Worm (Caenorhabditis elegans) whole organism, L3 larva: ENCODE data around the gene C30G7.4.

Experiments used
- R02D3.7 ChIP-seq: fragments of 150-350 bp; optimal IDR thresholded peaks from 2 replicates; lab custom pipeline; 2014; ENCODE audit warnings: missing biosample characterization, missing genetic modification characterization
- ZK546.5 ChIP-seq: sonication (generic microtip); optimal IDR thresholded peaks from 2 replicates; lab custom pipeline; 2017; ENCODE audit warnings: missing biosample characterization, missing genetic modification characterization
- aly-2 ChIP-seq: fragments of 150-350 bp; optimal IDR thresholded peaks from 2 replicates; lab custom pipeline; 2014; ENCODE audit warnings: missing biosample characterization, missing genetic modification characterization
- ceh-16 ChIP-seq: sonication (generic microtip); optimal IDR thresholded peaks from 2 replicates; lab custom pipeline; 2017; ENCODE audit warnings: missing biosample characterization, missing genetic modification characterization
- ceh-82 ChIP-seq: fragments of 150-350 bp; optimal IDR thresholded peaks from 2 replicates; lab custom pipeline; 2014; ENCODE audit warnings: missing biosample characterization, missing genetic modification characterization
- daf-12 ChIP-seq: fragments of 150-350 bp; optimal IDR thresholded peaks from 2 replicates; lab custom pipeline; 2014; ENCODE audit warnings: missing biosample characterization, missing genetic modification reagents, missing genetic modification characterization
- egl-27 ChIP-seq: sonication (generic microtip); optimal IDR thresholded peaks from 4 replicates; lab custom pipeline; 2017; ENCODE audit warnings: missing biosample characterization, missing genetic modification reagents, missing genetic modification characterization
- egl-5 ChIP-seq: fragments of 150-350 bp; optimal IDR thresholded peaks from 2 replicates; lab custom pipeline; 2017; ENCODE audit warnings: missing biosample characterization, missing genetic modification reagents, missing genetic modification characterization, inconsistent platforms
- elt-1 ChIP-seq: fragments of 150-350 bp; optimal IDR thresholded peaks from 2 replicates; lab custom pipeline; 2014; ENCODE audit warnings: missing biosample characterization, missing genetic modification characterization
- elt-2 ChIP-seq: sonication (generic microtip); optimal IDR thresholded peaks from 2 replicates; lab custom pipeline; 2016; ENCODE audit warnings: missing genetic modification reagents, mild to moderate bottlenecking, missing genetic modification characterization, missing compliant biosample characterization
- eor-1 ChIP-seq, 2 experiments: fragments of 150-350 bp; optimal IDR thresholded peaks; 2 replicates each; lab custom pipeline; 2014 to 2018; ENCODE audit warnings: missing biosample characterization in 2 of 2, missing genetic modification characterization in 2 of 2
- fkh-2 ChIP-seq: fragments of 150-350 bp; optimal IDR thresholded peaks from 2 replicates; lab custom pipeline; 2014; ENCODE audit warnings: missing biosample characterization, missing genetic modification reagents, missing genetic modification characterization
- fos-1 ChIP-seq: fragments of 150-350 bp; optimal IDR thresholded peaks from 2 replicates; lab custom pipeline; 2014; ENCODE audit warnings: missing biosample characterization, missing genetic modification characterization
- hmg-11 ChIP-seq: sonication (generic microtip); optimal IDR thresholded peaks from 2 replicates; lab custom pipeline; 2016; ENCODE audit warnings: missing genetic modification characterization, missing compliant biosample characterization
- jun-1 ChIP-seq: fragments of 150-350 bp; optimal IDR thresholded peaks from 2 replicates; lab custom pipeline; 2014; ENCODE audit warnings: missing biosample characterization, missing genetic modification reagents, missing genetic modification characterization
- lin-39 ChIP-seq: fragments of 150-350 bp; optimal IDR thresholded peaks from 2 replicates; lab custom pipeline; 2018; ENCODE audit warnings: missing biosample characterization, missing genetic modification reagents, missing genetic modification characterization
- lsy-12 ChIP-seq: sonication (generic microtip); optimal IDR thresholded peaks from 2 replicates; lab custom pipeline; 2016; ENCODE audit warnings: mild to moderate bottlenecking, missing genetic modification characterization, missing compliant biosample characterization
- mml-1 ChIP-seq: fragments of 150-350 bp; sonication (generic microtip); optimal IDR thresholded peaks from 3 replicates; lab custom pipeline; 2014; ENCODE audit warnings: missing biosample characterization, missing genetic modification characterization
- nfya-1 ChIP-seq: sonication (generic microtip); optimal IDR thresholded peaks from 2 replicates; lab custom pipeline; 2017; ENCODE audit warnings: missing genetic modification characterization, mild to moderate bottlenecking, missing compliant biosample characterization, antibody characterized with exemption, moderate library complexity; ENCODE audit not compliant: insufficient read depth
- nhr-12 ChIP-seq: fragments of 150-350 bp; optimal IDR thresholded peaks from 2 replicates; lab custom pipeline; 2014; ENCODE audit warnings: missing biosample characterization, missing genetic modification characterization
- nhr-23 ChIP-seq: fragments of 150-350 bp; optimal IDR thresholded peaks from 2 replicates; lab custom pipeline; 2014; ENCODE audit warnings: missing biosample characterization, missing genetic modification reagents, missing genetic modification characterization
- nhr-237 ChIP-seq: fragments of 150-350 bp; optimal IDR thresholded peaks from 2 replicates; lab custom pipeline; 2014; ENCODE audit warnings: missing biosample characterization, missing genetic modification characterization
- nhr-28 ChIP-seq: fragments of 150-350 bp; optimal IDR thresholded peaks from 2 replicates; lab custom pipeline; 2014; ENCODE audit warnings: missing biosample characterization, missing genetic modification characterization
- nhr-43 ChIP-seq: sonication (generic microtip); optimal IDR thresholded peaks from 2 replicates; lab custom pipeline; 2016; ENCODE audit warnings: mild to moderate bottlenecking, missing genetic modification characterization, missing compliant biosample characterization; ENCODE audit not compliant: poor library complexity, severe bottlenecking
- nhr-67 ChIP-seq: fragments of 150-350 bp; optimal IDR thresholded peaks from 2 replicates; lab custom pipeline; 2014; ENCODE audit warnings: missing biosample characterization, missing genetic modification characterization
- nhr-76 ChIP-seq: fragments of 150-350 bp; sonication (generic microtip); optimal IDR thresholded peaks from 5 replicates; lab custom pipeline; 2014; ENCODE audit warnings: missing biosample characterization, missing genetic modification characterization
- pha-4 ChIP-seq: fragments of 150-350 bp; optimal IDR thresholded peaks from 2 replicates; lab custom pipeline; 2014; ENCODE audit warnings: missing biosample characterization, missing genetic modification reagents, missing genetic modification characterization
- pqm-1 ChIP-seq: fragments of 150-350 bp; optimal IDR thresholded peaks from 2 replicates; lab custom pipeline; 2017; ENCODE audit warnings: missing biosample characterization, missing genetic modification characterization, inconsistent platforms
- sea-2 ChIP-seq: fragments of 150-350 bp; sonication (generic microtip); optimal IDR thresholded peaks from 4 replicates; lab custom pipeline; 2014; ENCODE audit warnings: missing biosample characterization, missing genetic modification reagents, missing genetic modification characterization
- skn-1 ChIP-seq: fragments of 150-350 bp; optimal IDR thresholded peaks from 2 replicates; lab custom pipeline; 2014; ENCODE audit warnings: missing biosample characterization, missing genetic modification characterization
- snpc-4 ChIP-seq: fragments of 150-350 bp; optimal IDR thresholded peaks from 2 replicates; lab custom pipeline; 2014; ENCODE audit warnings: missing biosample characterization, missing genetic modification characterization
- tbx-2 ChIP-seq: sonication (generic microtip); optimal IDR thresholded peaks from 2 replicates; lab custom pipeline; 2016; ENCODE audit warnings: mild to moderate bottlenecking, missing genetic modification characterization, missing compliant biosample characterization
- unc-39 ChIP-seq: sonication (generic microtip); optimal IDR thresholded peaks from 4 replicates; lab custom pipeline; 2017; ENCODE audit warnings: missing biosample characterization, missing genetic modification characterization
- zag-1 ChIP-seq: fragments of 150-350 bp; optimal IDR thresholded peaks from 2 replicates; lab custom pipeline; 2014; ENCODE audit warnings: missing biosample characterization, missing genetic modification characterization
- ztf-4 ChIP-seq: fragments of 150-350 bp; optimal IDR thresholded peaks from 2 replicates; lab custom pipeline; 2014; ENCODE audit warnings: missing biosample characterization, missing genetic modification characterization

C30G7.4 gene

ce11 chrV:14947022-14947421, at the start of gene C30G7.4:
Gene C30G7.4, minus strand, starts transcription at chrV:14947122.
- no peak for TF ChIP-seq hmg-11 (tag; lab: Kevin White, UChicago)
- TF ChIP-seq daf-12 (tag; lab: Kevin White, UChicago), result no peak
- TF ChIP-seq zag-1 (tag; lab: Kevin White, UChicago), result no peak
- no peak for TF ChIP-seq ztf-4 (tag; lab: Kevin White, UChicago)
- no peak for TF ChIP-seq snpc-4 (tag; lab: Kevin White, UChicago)
- no peak for TF ChIP-seq sea-2 (GFP tag; lab: Kevin White, UChicago)
- TF ChIP-seq mml-1, result no peak
- TF ChIP-seq elt-1 (tag; lab: Kevin White, UChicago), result no peak
- TF ChIP-seq aly-2 (tag; lab: Kevin White, UChicago), result no peak
- no peak for TF ChIP-seq unc-39
- no peak for TF ChIP-seq fos-1 (tag; lab: Kevin White, UChicago)

- TF ChIP-seq zag-1 (tag; lab: Kevin White, UChicago) (no peak), nhr-237 (tag; lab: Kevin White, UChicago) (no peak), nhr-23 (tag; lab: Kevin White, UChicago) (no peak), pha-4 (tag; lab: Kevin White, UChicago) (no peak), nhr-12 (tag; lab: Kevin White, UChicago) (no peak), nhr-76 (no peak), nhr-67 (tag; lab: Kevin White, UChicago) (no peak), eor-1 (tag; optimal IDR thresholded peaks at IDR 0.05; lab: Kevin White, UChicago) (no peak), R02D3.7 (tag; lab: Kevin White, UChicago) (no peak), ZK546.5 (tag; lab: Kevin White, UChicago) (no peak), elt-2 (tag; lab: Kevin White, UChicago) (no peak)
These were observed 49.3 kb upstream of the C30G7.4 start, which contains the start of gene irld-14 for ce11 chrV:14996236-14996635. Gene irld-14, plus strand, starts transcription at chrV:14996536.

ce11 chrV:14993620-14994019, 46.7 kb upstream of the C30G7.4 start, which contains the start of gene fil-1:
Gene fil-1, plus strand, starts transcription at chrV:14993838.
- TF ChIP-seq elt-2 (tag; lab: Kevin White, UChicago) (peak; percentile 74), lsy-12 (no peak), nhr-28 (no peak), egl-27 (tag; lab: Kevin White, UChicago) (no peak), skn-1 (tag; lab: Kevin White, UChicago) (no peak), lin-39 (tag; lab: Kevin White, UChicago) (no peak), nhr-12 (tag; lab: Kevin White, UChicago) (no peak), tbx-2 (tag; lab: Kevin White, UChicago) (no peak), egl-5 (tag; lab: Kevin White, UChicago) (no peak), fos-1 (tag; lab: Kevin White, UChicago) (no peak), R02D3.7 (tag; lab: Kevin White, UChicago) (no peak), hmg-11 (tag; lab: Kevin White, UChicago) (no peak), ceh-16 (tag; lab: Kevin White, UChicago) (no peak), nhr-43 (no peak), pqm-1 (tag; lab: Kevin White, UChicago) (no peak), pha-4 (tag; lab: Kevin White, UChicago) (peak; percentile 19)

DNA sequence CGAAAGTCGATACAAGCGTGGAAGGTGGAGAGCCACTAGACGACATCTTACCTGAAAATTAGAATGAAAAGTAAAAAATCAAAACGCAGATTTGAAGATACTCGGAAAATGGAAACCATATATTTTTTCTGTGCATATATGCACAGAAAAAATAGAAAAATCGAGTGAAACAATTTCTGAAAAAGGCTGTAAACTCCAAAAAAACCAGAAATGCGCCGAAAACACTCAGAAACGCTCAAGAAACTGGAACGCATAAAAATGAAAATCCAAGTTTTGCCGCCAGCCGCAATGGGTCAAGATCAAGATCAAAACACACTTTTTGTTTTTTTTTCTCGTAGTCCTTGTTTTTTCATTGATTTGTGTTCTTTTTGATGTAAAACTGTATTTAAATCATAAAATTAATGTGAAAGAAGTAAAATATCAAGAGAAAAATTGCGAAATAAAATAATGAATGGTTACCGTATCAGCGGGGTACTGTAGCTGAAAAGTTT, 45.8 kb upstream of the C30G7.4 start, which contains the start of gene T01C3.3:
Gene T01C3.3 (minus strand): TSS at position 51 of the 491 bp plus-strand sequence.
- no peak for TF ChIP-seq fkh-2
- TF ChIP-seq snpc-4 (tag; lab: Kevin White, UChicago), result no peak
- TF ChIP-seq nhr-28, result no peak
- TF ChIP-seq ztf-4 (tag; lab: Kevin White, UChicago), result no peak
- no peak for TF ChIP-seq nfya-1 (tag; lab: Kevin White, UChicago)
- TF ChIP-seq zag-1 (tag; lab: Kevin White, UChicago), result no peak
- no peak for TF ChIP-seq egl-27 (tag; lab: Kevin White, UChicago)
- no peak for TF ChIP-seq R02D3.7 (tag; lab: Kevin White, UChicago)

DNA sequence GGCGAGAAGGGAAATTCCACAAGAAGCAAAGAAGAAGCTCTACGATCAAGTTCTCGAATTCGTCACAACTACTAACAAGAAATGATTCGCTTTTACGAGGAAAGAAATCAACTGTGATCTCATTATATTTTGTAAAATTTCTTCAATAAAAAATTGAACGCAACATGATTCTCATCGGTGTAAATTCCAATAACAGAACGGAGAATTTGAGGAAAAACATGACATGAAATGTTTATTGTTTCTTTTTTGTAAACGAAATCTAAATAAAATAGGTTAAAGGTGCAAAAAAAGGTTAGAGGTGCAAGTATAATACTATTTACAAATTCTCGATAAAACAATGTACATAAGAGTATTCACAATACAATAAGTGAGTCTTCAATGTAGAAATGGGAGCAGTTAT, 44.6 kb upstream of the C30G7.4 start:
- no peak for TF ChIP-seq jun-1 (tag; lab: Kevin White, UChicago)
- TF ChIP-seq ceh-82 (tag; lab: Kevin White, UChicago), result no peak
- TF ChIP-seq egl-27 (tag; lab: Kevin White, UChicago), result no peak
- TF ChIP-seq nhr-237 (tag; lab: Kevin White, UChicago), result no peak
- no peak for TF ChIP-seq aly-2 (tag; lab: Kevin White, UChicago)
- TF ChIP-seq pha-4 (tag; lab: Kevin White, UChicago), result no peak
- no peak for TF ChIP-seq nhr-28
- TF ChIP-seq, all 47 proteins: peak for 0
